Fruit fly (Drosophila melanogaster): ENCODE measurements around the gene RanBP3.
A peak's percentile ranks its signal among the peaks of the same experiment; 100 is the strongest.

DNA sequence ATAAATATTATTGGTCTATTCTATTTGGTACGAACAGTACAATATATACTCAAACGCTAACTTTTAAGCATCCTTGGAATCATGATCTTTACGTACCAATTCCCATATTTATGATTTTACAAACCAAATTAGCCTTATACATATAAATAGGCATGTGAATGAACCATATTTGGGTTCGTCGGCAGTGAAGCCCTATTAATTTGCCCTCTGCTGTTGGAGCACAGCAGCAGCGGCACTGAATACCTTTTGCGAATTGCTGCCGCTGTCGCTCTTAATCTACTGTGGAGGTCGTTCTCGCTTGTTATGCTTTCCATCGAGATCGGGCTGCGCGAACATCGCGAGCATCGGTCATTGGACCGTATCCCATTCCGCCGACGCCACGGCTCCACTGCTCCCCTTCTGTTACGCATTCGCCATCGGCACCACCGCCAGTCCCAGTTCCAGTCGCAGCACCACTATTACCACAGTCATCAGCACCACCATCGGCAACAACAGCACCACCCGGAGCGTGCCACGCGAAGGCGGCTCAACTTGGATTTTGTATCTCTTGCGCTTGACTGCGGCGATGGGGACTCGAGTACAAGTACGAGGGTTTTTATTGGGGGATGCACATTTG, 35.9 kb upstream of the RanBP3 start:
- no peak for TF ChIP-seq CG18764 (GFP tag; optimal IDR thresholded peaks at IDR 0.05)
- TF ChIP-seq CG6791 (GFP tag; IDR thresholded peaks at IDR 0.05; ENCODE audit: partially characterized antibody), result no peak; the same call in 2 of the 3 replicates
- no peak for TF ChIP-seq pan (optimal IDR thresholded peaks at IDR 0.05)
- TF ChIP-seq pan (GFP tag; optimal IDR thresholded peaks at IDR 0.05 in 1 of 2, IDR thresholded peaks at IDR 0.05 in 1 of 2), result peak in 1 of 2 experiments; percentile 19
- TF ChIP-seq CG17568 (GFP tag; optimal IDR thresholded peaks at IDR 0.05), result no peak
- no peak for TF ChIP-seq Lpt (GFP tag; optimal IDR thresholded peaks at IDR 0.05)
- no peak for TF ChIP-seq eyg (GFP tag; optimal IDR thresholded peaks at IDR 0.05)
- no peak for TF ChIP-seq sc (optimal IDR thresholded peaks at IDR 0.05)
- no peak for TF ChIP-seq sc (GFP tag; optimal IDR thresholded peaks at IDR 0.05)
- no peak for TF ChIP-seq Kr (GFP tag; optimal IDR thresholded peaks at IDR 0.05)
- TF ChIP-seq Xrp1 (GFP tag; IDR thresholded peaks at IDR 0.05), result peak; percentile 4; the same call in 1 of the 2 replicates
- peak; percentile 32; the same call in 1 of the 2 replicates for TF ChIP-seq CG31441 (GFP tag; IDR thresholded peaks at IDR 0.05)
- TF ChIP-seq maf-S (GFP tag; optimal IDR thresholded peaks at IDR 0.05), result no peak
